Worm (Caenorhabditis elegans) whole organism, late embryonic: ENCODE measurements around the gene F42A6.6.

ENCODE experiments used
- C08G9.2 ChIP-seq: sonication (generic microtip); optimal IDR thresholded peaks from 2 replicates; lab custom pipeline; 2016; ENCODE audit warnings: mild to moderate bottlenecking, missing genetic modification characterization, moderate library complexity, missing compliant biosample characterization
- C38D4.7 ChIP-seq: fragments of 200-800 bp; sonication (Bioruptor generic); optimal IDR thresholded peaks from 2 replicates; lab custom pipeline; 2018; ENCODE audit warnings: mild to moderate bottlenecking, missing genetic modification characterization, moderate library complexity, missing compliant biosample characterization
- F13H6.1 ChIP-seq: sonication (generic microtip); optimal IDR thresholded peaks from 2 replicates; lab custom pipeline; 2016; ENCODE audit warnings: missing genetic modification characterization, missing compliant biosample characterization
- ceh-18 ChIP-seq: sonication (generic microtip); optimal IDR thresholded peaks from 2 replicates; lab custom pipeline; 2016; ENCODE audit warnings: missing genetic modification characterization, missing compliant biosample characterization
- ceh-2 ChIP-seq: sonication (generic microtip); optimal IDR thresholded peaks from 2 replicates; lab custom pipeline; 2016; ENCODE audit warnings: missing genotype, missing genetic modification characterization, missing compliant biosample characterization
- ceh-22 ChIP-seq: sonication (generic microtip); optimal IDR thresholded peaks from 2 replicates; lab custom pipeline; 2017; ENCODE audit warnings: missing biosample characterization, missing genetic modification characterization
- ceh-24 ChIP-seq: sonication (generic microtip); optimal IDR thresholded peaks from 2 replicates; lab custom pipeline; 2016; ENCODE audit warnings: mild to moderate bottlenecking, missing genetic modification characterization, missing compliant biosample characterization
- ceh-30 ChIP-seq: fragments of 150-350 bp; optimal IDR thresholded peaks from 2 replicates; lab custom pipeline; 2014; ENCODE audit warnings: missing biosample characterization, missing genetic modification characterization
- ceh-31 ChIP-seq: sonication (generic microtip); optimal IDR thresholded peaks from 2 replicates; lab custom pipeline; 2016; ENCODE audit warnings: missing genetic modification characterization, missing compliant biosample characterization
- ceh-34 ChIP-seq: sonication (generic microtip); optimal IDR thresholded peaks from 2 replicates; lab custom pipeline; 2016; ENCODE audit warnings: mild to moderate bottlenecking, missing genetic modification characterization, missing compliant biosample characterization
- ceh-6 ChIP-seq: fragments of 200-800 bp; sonication (Bioruptor generic); optimal IDR thresholded peaks from 2 replicates; lab custom pipeline; 2018; ENCODE audit warnings: mild to moderate bottlenecking, missing genetic modification characterization, missing compliant biosample characterization
- dmd-4 ChIP-seq: sonication (generic microtip); optimal IDR thresholded peaks from 2 replicates; lab custom pipeline; 2016; ENCODE audit warnings: borderline replicate concordance, missing genetic modification characterization, missing compliant biosample characterization
- dve-1 ChIP-seq: sonication (generic microtip); optimal IDR thresholded peaks from 2 replicates; lab custom pipeline; 2017; ENCODE audit warnings: antibody characterized with exemption, mild to moderate bottlenecking, missing genetic modification characterization, missing compliant biosample characterization
- elt-2 ChIP-seq: sonication (generic microtip); optimal IDR thresholded peaks from 2 replicates; lab custom pipeline; 2016; ENCODE audit warnings: missing genetic modification reagents, missing genetic modification characterization, missing compliant biosample characterization
- ets-4 ChIP-seq: sonication (generic microtip); optimal IDR thresholded peaks from 2 replicates; lab custom pipeline; 2016; ENCODE audit warnings: missing genetic modification characterization, missing compliant biosample characterization
- fkh-10 ChIP-seq: fragments of 150-350 bp; optimal IDR thresholded peaks from 2 replicates; lab custom pipeline; 2014; ENCODE audit warnings: missing biosample characterization, missing genetic modification reagents, missing genetic modification characterization
- hlh-13 ChIP-seq: fragments of 200-800 bp; sonication (Bioruptor generic); optimal IDR thresholded peaks from 2 replicates; lab custom pipeline; 2018; ENCODE audit warnings: mild to moderate bottlenecking, missing genetic modification characterization, missing compliant biosample characterization
- hlh-30 ChIP-seq: sonication (generic microtip); optimal IDR thresholded peaks from 2 replicates; lab custom pipeline; 2017; ENCODE audit warnings: antibody characterized with exemption, missing genetic modification characterization, missing compliant biosample characterization; ENCODE audit not compliant: insufficient read depth
- hlh-6 ChIP-seq: sonication (generic microtip); optimal IDR thresholded peaks from 2 replicates; lab custom pipeline; 2016; ENCODE audit warnings: missing genotype, missing genetic modification characterization, missing compliant biosample characterization
- lim-6 ChIP-seq: sonication (generic microtip); optimal IDR thresholded peaks from 2 replicates; lab custom pipeline; 2016; ENCODE audit warnings: missing genetic modification characterization, missing compliant biosample characterization
- madf-2 ChIP-seq: sonication (generic microtip); optimal IDR thresholded peaks from 2 replicates; lab custom pipeline; 2017; ENCODE audit warnings: missing genetic modification characterization, missing compliant biosample characterization
- mec-3 ChIP-seq: sonication (generic microtip); optimal IDR thresholded peaks from 2 replicates; lab custom pipeline; 2016; ENCODE audit warnings: borderline replicate concordance, missing genetic modification characterization, missing compliant biosample characterization
- nfya-1 ChIP-seq: sonication (generic microtip); optimal IDR thresholded peaks from 2 replicates; lab custom pipeline; 2017; ENCODE audit warnings: missing genetic modification characterization, mild to moderate bottlenecking, missing compliant biosample characterization, antibody characterized with exemption, moderate library complexity
- npax-4 ChIP-seq: sonication (generic microtip); optimal IDR thresholded peaks from 2 replicates; lab custom pipeline; 2016; ENCODE audit warnings: missing genetic modification characterization, missing compliant biosample characterization
- pax-1 ChIP-seq: fragments of 150-350 bp; optimal IDR thresholded peaks from 2 replicates; lab custom pipeline; 2014; ENCODE audit warnings: missing biosample characterization, missing genetic modification characterization
- pha-2 ChIP-seq: sonication (generic microtip); optimal IDR thresholded peaks from 2 replicates; lab custom pipeline; 2017; ENCODE audit warnings: mild to moderate bottlenecking, missing genetic modification characterization, missing compliant biosample characterization
- pha-4 ChIP-seq: fragments of 150-350 bp; optimal IDR thresholded peaks from 2 replicates; lab custom pipeline; 2018; ENCODE audit warnings: missing biosample characterization, missing genetic modification reagents, missing genetic modification characterization
- pros-1 ChIP-seq: fragments of 150-350 bp; optimal IDR thresholded peaks from 2 replicates; lab custom pipeline; 2014; ENCODE audit warnings: missing biosample characterization, missing genetic modification reagents, missing genetic modification characterization
- ref-2 ChIP-seq: sonication (generic microtip); optimal IDR thresholded peaks from 2 replicates; lab custom pipeline; 2016; ENCODE audit warnings: missing genetic modification characterization, missing compliant biosample characterization
- rnt-1 ChIP-seq: sonication (generic microtip); optimal IDR thresholded peaks from 2 replicates; lab custom pipeline; 2016; ENCODE audit warnings: missing genetic modification characterization, missing compliant biosample characterization
- sox-2 ChIP-seq: fragments of 200-800 bp; sonication (Bioruptor generic); IDR thresholded peaks from 2 replicates; pipeline ENCODE4 v1.3.6; 2022; ENCODE audit warnings: missing genetic modification reagents, missing genetic modification characterization, missing compliant biosample characterization
- tbx-2 ChIP-seq: sonication (generic microtip); optimal IDR thresholded peaks from 2 replicates; lab custom pipeline; 2016; ENCODE audit warnings: missing genetic modification characterization, missing compliant biosample characterization
- unc-42 ChIP-seq: sonication (generic microtip); optimal IDR thresholded peaks from 2 replicates; lab custom pipeline; 2016; ENCODE audit warnings: missing genotype, missing genetic modification characterization, missing compliant biosample characterization
- ztf-16 ChIP-seq: sonication (generic microtip); optimal IDR thresholded peaks from 2 replicates; lab custom pipeline; 2017; ENCODE audit warnings: missing genetic modification characterization, missing compliant biosample characterization

The F42A6.6 gene

DNA sequence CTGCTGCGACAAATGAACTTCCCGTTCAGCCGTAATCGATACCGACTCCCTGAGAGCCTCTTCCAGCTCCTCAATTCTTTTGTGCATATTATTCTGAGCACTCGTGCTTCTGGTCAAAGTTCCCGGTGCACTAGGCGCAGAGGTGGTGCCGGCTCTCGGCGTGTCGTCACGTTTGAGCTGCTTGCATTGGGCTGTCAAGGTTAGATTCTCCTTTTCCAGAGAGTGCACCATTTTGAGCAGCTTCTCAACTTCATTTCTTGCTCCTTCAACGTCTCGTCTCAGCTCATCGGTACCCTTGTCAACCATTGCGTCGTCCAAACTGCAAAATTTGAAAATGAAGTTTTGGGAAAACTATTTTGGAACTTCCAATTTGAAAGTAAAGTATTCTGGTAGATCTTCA is 8.8 kb upstream of the F42A6.6 start:
- TF ChIP-seq mec-3: no peak
- TF ChIP-seq ceh-31: no peak
- TF ChIP-seq ceh-6 (GFP tag; lab: Kevin White, UChicago): no peak
- no peak for TF ChIP-seq pha-4 (tag; lab: Kevin White, UChicago)
- no peak for TF ChIP-seq ref-2 (tag; lab: Kevin White, UChicago)
- no peak for TF ChIP-seq npax-4 (tag; lab: Kevin White, UChicago)
- no peak for TF ChIP-seq ztf-16 (tag; lab: Kevin White, UChicago)
- no peak for TF ChIP-seq elt-2 (tag; lab: Kevin White, UChicago)
- TF ChIP-seq fkh-10 (GFP tag; lab: Kevin White, UChicago): no peak
- TF ChIP-seq ceh-30: no peak
- TF ChIP-seq ceh-24 (tag; lab: Kevin White, UChicago): no peak
- TF ChIP-seq pha-2: no peak

DNA sequence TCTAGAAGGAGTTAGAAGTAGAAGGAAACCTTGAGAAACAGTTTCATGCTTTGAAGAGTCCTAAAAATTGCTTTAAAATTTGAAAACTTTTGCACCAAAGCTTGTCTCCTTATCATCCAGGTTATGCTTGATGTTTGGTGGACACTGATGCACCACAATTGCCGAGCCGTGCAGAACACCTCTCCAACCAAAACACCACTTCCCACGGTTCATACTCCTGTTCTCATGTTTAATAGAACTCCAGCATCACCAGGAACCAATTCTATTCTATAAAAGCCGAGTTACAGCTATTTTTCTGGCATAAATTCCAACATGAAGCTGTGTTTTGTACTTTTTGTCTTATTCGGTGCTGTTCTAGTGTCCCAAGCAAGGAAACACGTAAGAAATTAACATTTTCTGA is 4.5 kb upstream of the F42A6.6 start, which contains the start of gene F42A6.2:
Gene F42A6.2, plus strand, starts transcription at position 301 of the 400 bp plus-strand sequence.
- TF ChIP-seq ets-4 (tag; lab: Kevin White, UChicago) (no peak), C08G9.2 (tag; lab: Kevin White, UChicago) (no peak), F13H6.1 (tag; lab: Kevin White, UChicago) (no peak)

DNA sequence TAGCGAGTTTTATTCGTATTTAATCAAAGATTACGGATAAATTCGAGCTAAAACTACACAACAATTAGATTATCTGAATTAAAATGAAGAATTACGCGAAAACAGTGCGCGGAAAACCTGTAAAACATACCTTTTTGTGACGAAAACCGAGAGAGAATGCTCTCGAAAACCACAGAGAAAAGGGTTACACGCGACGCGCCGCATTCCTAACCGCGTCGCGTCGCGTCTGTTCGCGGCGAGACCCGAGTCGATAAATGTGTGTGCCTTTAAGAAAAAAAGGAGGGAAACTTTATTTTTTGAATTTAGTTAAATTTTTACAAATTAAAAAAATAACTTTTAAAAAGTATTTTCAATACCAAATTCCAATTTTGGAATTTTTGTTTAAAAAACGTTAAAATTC is 2.0 kb upstream of the F42A6.6 start, which contains the start of gene hrpa-1:
Gene hrpa-1, minus strand, starts transcription at position 192 of the 400 bp plus-strand sequence.
- TF ChIP-seq ceh-34 (tag; lab: Kevin White, UChicago) (peak; percentile 23), ceh-31 (peak; percentile 59), pax-1 (tag; lab: Kevin White, UChicago) (peak; percentile 81), npax-4 (tag; lab: Kevin White, UChicago) (no peak), tbx-2 (tag; lab: Kevin White, UChicago) (peak; percentile 16), hlh-13 (no peak), pha-2 (no peak), unc-42 (peak; percentile 6), ceh-18 (tag; lab: Kevin White, UChicago) (peak; percentile 21), ceh-30 (no peak), rnt-1 (peak; percentile 70), madf-2 (tag; lab: Kevin White, UChicago) (no peak), nfya-1 (tag; lab: Kevin White, UChicago) (peak; percentile 86), hlh-30 (tag; lab: Kevin White, UChicago) (peak; percentile 35), dve-1 (tag; lab: Kevin White, UChicago) (peak; percentile 33), elt-2 (tag; lab: Kevin White, UChicago) (peak; percentile 56)

DNA sequence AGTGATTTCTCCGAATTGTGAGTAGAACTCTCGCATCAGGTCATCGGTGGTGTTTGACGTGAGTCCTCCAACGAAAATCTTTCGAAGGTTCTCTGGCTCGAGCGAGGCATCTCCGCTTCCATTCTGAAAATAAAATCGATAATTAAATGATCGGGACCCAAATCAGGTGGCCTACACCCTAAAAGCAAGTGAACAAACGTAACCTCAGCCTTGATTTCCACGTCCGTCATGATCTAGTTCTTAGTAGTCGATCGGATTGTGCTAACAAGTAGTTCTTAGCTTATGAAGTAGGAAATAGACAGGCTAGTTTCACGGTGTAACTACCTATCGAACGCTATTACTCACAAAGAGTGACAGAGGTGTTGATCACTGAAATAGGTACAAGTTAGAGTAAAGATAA is 1.5 kb upstream of the F42A6.6 start:
- TF ChIP-seq ref-2 (tag; lab: Kevin White, UChicago): no peak
- no peak for TF ChIP-seq pros-1 (tag; lab: Kevin White, UChicago)

DNA sequence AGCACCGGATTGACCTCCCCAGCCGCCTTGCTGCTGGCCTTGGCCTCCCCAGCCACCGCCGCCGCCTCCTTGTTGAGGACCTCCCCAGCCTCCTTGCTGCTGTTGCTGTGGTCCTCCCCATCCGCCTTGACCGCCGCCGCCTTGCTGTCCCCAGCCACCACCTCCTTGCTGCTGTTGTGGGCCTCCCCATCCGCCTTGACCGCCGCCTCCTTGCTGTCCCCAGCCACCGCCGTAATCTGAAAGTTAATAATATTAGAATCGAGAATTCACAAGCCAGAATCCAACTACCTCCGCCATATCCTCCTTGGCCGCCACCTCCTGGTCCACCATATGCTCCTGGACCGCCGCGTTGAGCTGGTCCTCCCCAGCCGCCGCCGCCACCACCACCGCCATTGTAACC is 602 bp upstream of the F42A6.6 start:
- TF ChIP-seq F13H6.1 (tag; lab: Kevin White, UChicago) (no peak), sox-2 (GFP tag; lab: Robert Waterston, UW) (no peak), dmd-4 (tag; lab: Kevin White, UChicago) (no peak), ceh-24 (tag; lab: Kevin White, UChicago) (no peak), lim-6 (tag; lab: Kevin White, UChicago) (no peak), pha-2 (no peak), ceh-2 (tag; lab: Kevin White, UChicago) (no peak), hlh-6 (tag; lab: Kevin White, UChicago) (no peak), ceh-30 (no peak), ceh-22 (tag; lab: Kevin White, UChicago) (no peak), npax-4 (tag; lab: Kevin White, UChicago) (no peak), C38D4.7 (GFP tag; lab: Kevin White, UChicago) (no peak)
